Worm (Caenorhabditis elegans): ENCODE measurements around the gene snf-3.

snf-3 gene

DNA sequence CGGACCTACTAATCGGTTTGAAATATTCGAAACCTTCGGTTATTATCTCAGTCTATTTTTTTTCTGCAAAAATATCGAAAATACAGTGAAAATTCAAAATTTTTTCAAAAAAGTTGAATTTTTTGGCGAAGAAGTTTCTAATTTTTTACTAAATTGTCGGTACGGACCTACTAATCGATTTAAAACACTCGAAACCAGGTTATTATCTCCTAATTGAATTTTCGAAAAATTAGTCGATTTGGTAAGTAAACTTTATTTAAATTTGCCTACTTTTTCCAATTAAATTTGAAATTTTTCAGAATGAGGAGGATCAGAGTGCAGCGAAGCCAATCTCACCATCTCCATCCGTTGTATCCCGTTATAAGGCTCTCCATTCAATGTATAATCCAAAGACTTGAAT, 20.9 kb upstream of the snf-3 start, which contains the start of gene K02E7.12:
TSS of gene K02E7.12 (plus strand) at position 301 of the 400 bp plus-strand sequence.
- TF ChIP-seq nhr-23 (tag; optimal IDR thresholded peaks at IDR 0.05) (no peak), hmg-11 (tag; optimal IDR thresholded peaks at IDR 0.05) (no peak), fos-1 (tag; optimal IDR thresholded peaks at IDR 0.05) (no peak), mdl-1 (tag; optimal IDR thresholded peaks at IDR 0.05) (no peak), ztf-4 (tag; optimal IDR thresholded peaks at IDR 0.05) (no peak), eor-1 (tag; optimal IDR thresholded peaks at IDR 0.05) (no peak), nhr-25 (tag; optimal IDR thresholded peaks at IDR 0.05) (no peak)

DNA sequence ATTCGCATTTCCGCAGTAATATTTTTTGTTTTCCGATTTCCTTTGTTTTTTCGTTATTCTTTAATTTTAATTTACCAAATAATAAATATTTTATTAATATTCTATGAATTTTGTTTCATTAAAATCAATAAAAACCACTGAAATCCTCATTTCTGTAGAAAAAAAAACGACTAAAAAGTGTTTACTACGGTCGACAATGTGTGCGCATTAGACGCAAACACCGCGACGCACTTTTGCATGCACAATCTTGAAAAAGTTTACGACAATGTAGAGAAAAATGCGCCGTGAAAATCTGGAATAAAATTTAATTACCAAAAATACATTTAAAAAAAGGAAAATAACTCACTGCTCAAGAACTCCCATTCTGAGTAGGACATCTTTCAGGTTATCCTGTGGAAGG, 20.4 kb upstream of the snf-3 start:
- TF ChIP-seq lin-15B (tag; optimal IDR thresholded peaks at IDR 0.05) (no peak), nhr-25 (tag; optimal IDR thresholded peaks at IDR 0.05) (no peak), ztf-11 (tag; optimal IDR thresholded peaks at IDR 0.05) (no peak), nhr-12 (tag; optimal IDR thresholded peaks at IDR 0.05) (no peak), unc-39 (tag; optimal IDR thresholded peaks at IDR 0.05) (no peak), egl-27 (tag; optimal IDR thresholded peaks at IDR 0.05) (no peak), unc-62 (GFP tag; optimal IDR thresholded peaks at IDR 0.05) (no peak), nhr-67 (tag; optimal IDR thresholded peaks at IDR 0.05) (no peak), ztf-4 (tag; optimal IDR thresholded peaks at IDR 0.05) (no peak)

DNA sequence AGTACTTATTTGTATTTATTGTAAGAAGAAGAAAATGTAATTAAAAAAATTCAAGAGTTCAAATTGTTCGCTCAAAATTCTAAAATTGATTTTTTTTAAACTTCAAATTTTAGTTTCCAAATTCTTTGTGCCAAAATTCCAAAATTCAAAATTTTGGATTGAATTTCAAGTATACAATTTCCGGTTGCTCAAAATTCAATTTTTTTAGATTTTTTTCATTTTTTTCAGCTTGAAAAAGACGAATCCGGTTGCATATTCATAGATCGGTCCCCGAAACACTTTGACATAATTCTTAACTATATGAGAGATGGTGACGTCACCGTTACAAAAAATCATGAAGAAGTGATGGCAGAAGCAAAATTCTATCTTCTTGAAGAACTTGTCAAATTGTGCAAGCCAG, 19.7 kb upstream of the snf-3 start, which contains the start of gene K02E7.4:
TSS of gene K02E7.4 (plus strand) at position 301 of the 400 bp plus-strand sequence.
- TF ChIP-seq egl-5 (tag; optimal IDR thresholded peaks at IDR 0.05), result no peak
- no peak for TF ChIP-seq nhr-77 (tag; optimal IDR thresholded peaks at IDR 0.05)

DNA sequence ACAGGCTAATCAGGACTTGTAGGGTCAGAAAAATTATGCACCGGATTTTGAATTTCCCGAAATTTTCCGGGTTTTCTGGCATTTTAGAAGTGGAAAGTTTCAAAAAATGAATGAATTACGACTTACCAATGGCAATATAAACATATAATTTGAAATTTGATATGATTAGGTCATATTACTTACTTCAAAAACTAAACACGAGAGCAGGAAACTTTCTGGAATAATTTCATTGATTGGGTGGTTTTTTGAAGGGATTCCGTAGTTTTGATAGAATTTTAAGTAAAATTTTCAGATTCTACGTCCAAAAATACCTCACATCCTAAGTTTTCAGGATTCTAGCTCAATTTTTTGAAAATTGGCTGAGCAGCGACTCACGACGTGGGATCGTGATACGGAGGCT, 16.4 kb upstream of the snf-3 start, which contains the start of gene K02E7.11:
TSS of gene K02E7.11 (minus strand) at position 101 of the 400 bp plus-strand sequence.
- TF ChIP-seq nfya-1 (tag; optimal IDR thresholded peaks at IDR 0.05; ENCODE audit: insufficient read depth), result no peak
- TF ChIP-seq unc-39 (tag; optimal IDR thresholded peaks at IDR 0.05), result no peak
- TF ChIP-seq skn-1 (tag; optimal IDR thresholded peaks at IDR 0.05), result no peak
- TF ChIP-seq R02D3.7 (tag; optimal IDR thresholded peaks at IDR 0.05), result no peak
- no peak for TF ChIP-seq ceh-16 (tag; optimal IDR thresholded peaks at IDR 0.05)
- TF ChIP-seq nhr-67 (tag; optimal IDR thresholded peaks at IDR 0.05), result no peak
- TF ChIP-seq nhr-11 (tag; optimal IDR thresholded peaks at IDR 0.05), result no peak

DNA sequence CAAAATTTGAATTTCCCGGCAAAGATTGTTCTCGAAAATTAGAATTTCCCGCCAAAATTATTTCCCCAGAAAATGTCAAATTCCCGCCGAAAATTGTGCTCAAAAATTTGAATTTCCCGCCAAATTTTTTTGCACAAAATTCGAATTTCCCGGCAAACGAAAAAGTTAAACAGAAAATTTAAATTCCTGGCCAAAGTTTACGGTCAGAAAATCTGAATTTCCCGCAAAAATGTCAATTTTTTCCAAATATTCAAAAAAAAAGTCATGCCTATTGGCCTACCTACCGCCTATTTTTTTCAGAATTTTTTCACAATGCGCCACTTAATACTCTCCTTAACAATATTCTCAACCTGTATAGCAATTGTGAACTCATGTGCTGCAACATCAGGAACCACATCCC, 8.9 kb upstream of the snf-3 start, which contains the start of gene K02E7.1:
TSS of gene K02E7.1 (plus strand) at position 301 of the 400 bp plus-strand sequence.
- TF ChIP-seq lsy-12 (tag; optimal IDR thresholded peaks at IDR 0.05), result no peak
- TF ChIP-seq nhr-11 (tag; optimal IDR thresholded peaks at IDR 0.05), result no peak
- no peak for TF ChIP-seq nhr-76 (tag; optimal IDR thresholded peaks at IDR 0.05)
- TF ChIP-seq nhr-28 (tag; optimal IDR thresholded peaks at IDR 0.05), result no peak
- TF ChIP-seq unc-39 (tag; optimal IDR thresholded peaks at IDR 0.05), result no peak
- TF ChIP-seq aly-2 (tag; optimal IDR thresholded peaks at IDR 0.05), result no peak
- no peak for TF ChIP-seq skn-1 (tag; optimal IDR thresholded peaks at IDR 0.05)
- TF ChIP-seq fos-1 (tag; optimal IDR thresholded peaks at IDR 0.05), result no peak
- no peak for TF ChIP-seq nhr-77 (tag; optimal IDR thresholded peaks at IDR 0.05)
- no peak for TF ChIP-seq sea-2 (GFP tag; optimal IDR thresholded peaks at IDR 0.05)
- no peak for TF ChIP-seq egl-27 (tag; optimal IDR thresholded peaks at IDR 0.05)

DNA sequence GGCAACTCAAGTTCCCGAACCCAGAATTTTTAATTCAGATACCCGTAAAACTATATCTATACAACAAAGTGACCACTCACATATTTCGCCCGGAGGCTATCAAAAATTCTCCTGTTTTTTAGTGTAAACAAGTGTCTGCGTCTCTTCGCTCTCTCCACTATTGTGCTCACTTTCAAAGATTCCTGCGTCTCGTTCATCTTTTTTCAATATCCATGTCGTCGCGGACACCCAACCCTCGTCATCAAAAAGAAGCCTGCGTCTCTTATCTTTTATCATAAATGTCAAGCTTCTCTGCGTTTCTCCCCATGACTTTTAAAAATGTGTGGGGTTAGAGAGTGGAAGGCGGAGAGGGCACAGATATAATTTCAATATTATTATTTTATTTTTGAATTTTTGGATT, 6.9 kb upstream of the snf-3 start:
- TF ChIP-seq nhr-77 (tag; optimal IDR thresholded peaks at IDR 0.05) (no peak), nhr-67 (tag; optimal IDR thresholded peaks at IDR 0.05) (no peak), pha-4 (tag; optimal IDR thresholded peaks at IDR 0.05) (peak; percentile 35), R02D3.7 (tag; optimal IDR thresholded peaks at IDR 0.05) (no peak), aly-2 (tag; optimal IDR thresholded peaks at IDR 0.05) (no peak), ztf-4 (tag; optimal IDR thresholded peaks at IDR 0.05) (no peak), nhr-12 (tag; optimal IDR thresholded peaks at IDR 0.05) (no peak), nhr-11 (tag; optimal IDR thresholded peaks at IDR 0.05) (no peak), daf-12 (tag; optimal IDR thresholded peaks at IDR 0.05) (no peak), mdl-1 (tag; optimal IDR thresholded peaks at IDR 0.05) (no peak), unc-62 (GFP tag; optimal IDR thresholded peaks at IDR 0.05) (no peak), ceh-28 (tag; optimal IDR thresholded peaks at IDR 0.05) (no peak), elt-3 (tag; optimal IDR thresholded peaks at IDR 0.05) (no peak), fkh-10 (GFP tag; optimal IDR thresholded peaks at IDR 0.05) (no peak), eor-1 (tag; optimal IDR thresholded peaks at IDR 0.05) (no peak), egl-5 (tag; optimal IDR thresholded peaks at IDR 0.05) (peak; percentile 57), egl-27 (tag; optimal IDR thresholded peaks at IDR 0.05) (no peak), mml-1 (tag; optimal IDR thresholded peaks at IDR 0.05) (no peak), nhr-25 (tag; optimal IDR thresholded peaks at IDR 0.05) (no peak), nfya-1 (tag; optimal IDR thresholded peaks at IDR 0.05; ENCODE audit: insufficient read depth) (peak; percentile 61), ama-1 (optimal IDR thresholded peaks at IDR 0.05) (no peak), hmg-11 (tag; optimal IDR thresholded peaks at IDR 0.05) (peak; percentile 59), skn-1 (tag; optimal IDR thresholded peaks at IDR 0.05) (peak; percentile 81), snpc-4 (tag; optimal IDR thresholded peaks at IDR 0.05) (peak; percentile 32), ztf-11 (tag; optimal IDR thresholded peaks at IDR 0.05) (no peak), lin-39 (tag; optimal IDR thresholded peaks at IDR 0.05) (peak; percentile 11), nhr-43 (tag; optimal IDR thresholded peaks at IDR 0.05; ENCODE audit: poor library complexity, severe bottlenecking) (no peak), sea-2 (GFP tag; optimal IDR thresholded peaks at IDR 0.05) (no peak), pqm-1 (tag; optimal IDR thresholded peaks at IDR 0.05) (no peak), lin-15B (tag; optimal IDR thresholded peaks at IDR 0.05) (peak; percentile 10), jun-1 (tag; optimal IDR thresholded peaks at IDR 0.05) (no peak)
